Worm (Caenorhabditis elegans): Measurements from ENCODE around the gene srh-193.

Gene srh-193

ce11 chrV:4264516-4264915 lies 25.5 kb downstream of the srh-193 start, which contains the start of gene srt-35:
Gene srt-35, minus strand, starts transcription at chrV:4264616.
- no peak for TF ChIP-seq pax-3 (tag; optimal IDR thresholded peaks at IDR 0.05)
- no peak for TF ChIP-seq fkh-8 (tag; optimal IDR thresholded peaks at IDR 0.05)
- TF ChIP-seq tlp-1 (tag; optimal IDR thresholded peaks at IDR 0.05) = no peak
- TF ChIP-seq fkh-10 (GFP tag; optimal IDR thresholded peaks at IDR 0.05) = no peak
- TF ChIP-seq efl-3 (GFP tag; optimal IDR thresholded peaks at IDR 0.05) = no peak
- no peak for TF ChIP-seq swsn-7 (tag; optimal IDR thresholded peaks at IDR 0.05)
- no peak for TF ChIP-seq isw-1 (GFP tag; IDR thresholded peaks at IDR 0.05)
- no peak for TF ChIP-seq sox-4 (tag; optimal IDR thresholded peaks at IDR 0.05)
- no peak for TF ChIP-seq hlh-17 (GFP tag; optimal IDR thresholded peaks at IDR 0.05; ENCODE audit: borderline replicate concordance)
- no peak for TF ChIP-seq lin-15B (tag; optimal IDR thresholded peaks at IDR 0.05)
- no peak for TF ChIP-seq ceh-88 (GFP tag; IDR thresholded peaks at IDR 0.05)
- TF ChIP-seq nhr-85 (tag) = no peak
- TF ChIP-seq pqm-1 (tag; optimal IDR thresholded peaks at IDR 0.05) = no peak
- no peak for TF ChIP-seq ces-1 (GFP tag; optimal IDR thresholded peaks at IDR 0.05)
- TF ChIP-seq unc-30 (tag; optimal IDR thresholded peaks at IDR 0.05) = no peak
- TF ChIP-seq hpl-2 (GFP tag; optimal IDR thresholded peaks at IDR 0.05) = no peak
- no peak for TF ChIP-seq lin-14 (GFP tag; optimal IDR thresholded peaks at IDR 0.05)
- TF ChIP-seq unc-98 (GFP tag; IDR thresholded peaks at IDR 0.05) = no peak
- TF ChIP-seq egl-27 (tag; optimal IDR thresholded peaks at IDR 0.05) = no peak
- no peak for TF ChIP-seq ztf-4 (tag; optimal IDR thresholded peaks at IDR 0.05)

- TF ChIP-seq nhr-90 (tag; optimal IDR thresholded peaks at IDR 0.05; ENCODE audit: poor library complexity) (no peak), efl-1 (optimal IDR thresholded peaks at IDR 0.05) (no peak), efl-1 (GFP tag; optimal IDR thresholded peaks at IDR 0.05 in 1 of 2) (peak in 1 of 2 experiments; percentile 64)
These were observed 28.6 kb downstream of the srh-193 start for ce11 chrV:4261385-4261784.

- TF ChIP-seq alr-1 (tag; optimal IDR thresholded peaks at IDR 0.05; ENCODE audit: borderline replicate concordance) (no peak), fkh-10 (GFP tag; optimal IDR thresholded peaks at IDR 0.05) (no peak), tbx-2 (tag; optimal IDR thresholded peaks at IDR 0.05) (no peak), tlp-1 (tag; optimal IDR thresholded peaks at IDR 0.05) (no peak), nhr-12 (tag; optimal IDR thresholded peaks at IDR 0.05) (no peak), snu-23 (GFP tag; optimal IDR thresholded peaks at IDR 0.05) (no peak), isw-1 (GFP tag; IDR thresholded peaks at IDR 0.05) (no peak), lir-3 (tag; optimal IDR thresholded peaks at IDR 0.05; ENCODE audit: poor library complexity) (no peak), ceh-8 (GFP tag; optimal IDR thresholded peaks at IDR 0.05) (no peak), fos-1 (tag; optimal IDR thresholded peaks at IDR 0.05) (no peak), fkh-8 (tag; optimal IDR thresholded peaks at IDR 0.05) (no peak), zip-4 (GFP tag; optimal IDR thresholded peaks at IDR 0.05) (no peak), egl-27 (tag; optimal IDR thresholded peaks at IDR 0.05) (no peak), ceh-82 (tag; optimal IDR thresholded peaks at IDR 0.05) (no peak)
These were observed 29.9 kb downstream of the srh-193 start, which contains the start of gene srt-3 for ce11 chrV:4260090-4260489. Gene srt-3, minus strand, starts transcription at chrV:4260190.

- TF ChIP-seq nhr-90 (tag; optimal IDR thresholded peaks at IDR 0.05; ENCODE audit: poor library complexity) (no peak), zag-1 (tag; optimal IDR thresholded peaks at IDR 0.05) (no peak), grh-1 (GFP tag; IDR thresholded peaks at IDR 0.05) (no peak), mdl-1 (tag; optimal IDR thresholded peaks at IDR 0.05) (no peak), nhr-12 (tag; optimal IDR thresholded peaks at IDR 0.05) (no peak), mep-1 (tag; optimal IDR thresholded peaks at IDR 0.05) (no peak), nhr-71 (tag; optimal IDR thresholded peaks at IDR 0.05) (no peak), snu-23 (GFP tag; optimal IDR thresholded peaks at IDR 0.05) (no peak), mab-9 (GFP tag; IDR thresholded peaks at IDR 0.05) (no peak), aly-2 (tag; optimal IDR thresholded peaks at IDR 0.05) (no peak), fos-1 (tag; optimal IDR thresholded peaks at IDR 0.05) (no peak), rnt-1 (tag; optimal IDR thresholded peaks at IDR 0.05) (no peak), C04F5.9 (tag; optimal IDR thresholded peaks at IDR 0.05) (no peak), skn-1 (tag; optimal IDR thresholded peaks at IDR 0.05) (no peak), jun-1 (tag; optimal IDR thresholded peaks at IDR 0.05) (no peak), ceh-63 (GFP tag; optimal IDR thresholded peaks at IDR 0.05) (no peak), nhr-11 (tag; optimal IDR thresholded peaks at IDR 0.05) (no peak)
These were observed 33.5 kb downstream of the srh-193 start, which contains the start of gene srt-14 for ce11 chrV:4256474-4256873. Gene srt-14, minus strand, starts transcription at chrV:4256574.

Measured in whole organism, L1 larva.